Worm (Caenorhabditis elegans): Measurements from ENCODE around the gene R07B7.10.

R07B7.10 gene

DNA sequence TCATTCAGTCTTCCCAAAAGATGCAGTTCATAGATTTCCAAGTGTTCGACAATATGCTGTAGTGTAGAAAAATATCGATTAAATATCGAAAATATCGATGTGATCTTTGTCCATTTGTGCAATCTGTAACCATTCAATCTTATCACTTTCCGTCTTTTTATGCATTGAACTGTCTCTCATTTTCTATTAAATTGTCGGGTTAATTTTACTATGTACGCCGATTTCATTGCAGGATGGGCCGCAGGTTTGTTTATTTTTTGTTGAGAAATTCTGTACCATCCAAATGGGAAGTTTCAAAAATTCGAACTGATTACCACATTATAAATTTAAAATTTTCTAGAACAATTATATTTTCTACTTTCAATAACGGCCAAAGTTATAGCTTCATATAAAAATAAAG is 1.2 kb downstream of the R07B7.10 start, which contains the start of gene R07B7.8:
Gene R07B7.8, minus strand, starts transcription at position 101 of the 400 bp plus-strand sequence.
- TF ChIP-seq sea-1 (GFP tag; conservative IDR thresholded peaks at IDR 0.05) (no peak), flt-1 (GFP tag; IDR thresholded peaks at IDR 0.05) (no peak), ets-7 (tag; optimal IDR thresholded peaks at IDR 0.05) (no peak), tra-4 (tag; optimal IDR thresholded peaks at IDR 0.05) (no peak), pes-1 (GFP tag; IDR thresholded peaks at IDR 0.05) (no peak)

DNA sequence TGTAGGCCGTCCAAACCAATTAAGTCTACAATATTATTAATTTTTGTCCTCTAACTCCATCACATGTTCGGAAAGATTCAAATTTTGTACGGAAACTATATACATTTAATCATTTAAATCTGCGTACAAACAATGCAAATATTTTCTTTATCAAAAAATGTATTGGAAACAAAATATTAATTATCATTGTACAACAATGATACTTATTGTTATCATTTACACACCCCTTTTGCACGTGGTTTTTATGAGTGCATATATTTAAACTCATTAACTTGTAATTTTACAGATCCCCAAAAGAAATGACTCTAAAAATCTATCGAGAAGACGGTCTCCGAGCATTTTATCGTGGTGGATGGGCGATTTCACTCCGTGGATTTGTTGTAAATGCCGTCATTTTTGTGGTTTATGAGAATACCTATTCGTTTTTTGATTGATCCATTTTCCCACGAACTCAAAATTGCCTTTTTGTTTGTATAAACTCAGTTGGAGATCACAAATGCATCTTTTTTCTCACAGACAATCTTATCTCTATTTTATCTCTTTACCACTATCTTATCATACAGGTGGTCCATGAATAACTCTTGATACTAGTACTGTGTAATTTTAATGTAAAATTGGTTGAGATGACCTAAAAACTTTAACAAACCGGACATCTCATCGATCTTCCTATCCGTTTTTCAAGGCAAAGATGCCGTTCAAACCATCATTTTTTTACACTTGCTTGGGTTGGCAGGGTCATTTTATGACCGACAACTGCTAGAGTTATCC is 3.0 kb downstream of the R07B7.10 start:
- TF ChIP-seq ceh-13 (GFP tag; optimal IDR thresholded peaks at IDR 0.05) (no peak), tbx-37 (GFP tag; conservative IDR thresholded peaks at IDR 0.05) (no peak)

DNA sequence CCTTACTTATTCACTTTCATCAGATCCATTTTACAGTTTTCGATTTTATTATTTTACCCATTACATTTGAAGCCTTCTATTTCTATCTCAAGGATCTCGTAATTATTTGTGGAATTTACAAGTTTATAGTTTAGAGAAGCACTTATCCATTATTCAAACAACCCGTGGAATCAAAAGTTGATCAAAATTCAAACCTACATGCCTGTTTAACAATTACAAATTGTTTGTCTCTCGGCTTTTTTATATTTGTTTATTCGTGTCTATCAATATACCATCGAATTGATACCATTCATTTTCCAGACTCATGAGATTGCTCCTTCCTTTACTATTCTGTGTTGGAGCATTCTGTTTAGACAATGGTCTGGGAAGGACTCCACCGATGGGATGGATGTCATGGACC is 3.9 kb downstream of the R07B7.10 start, which contains the start of gene gana-1:
Gene gana-1, plus strand, starts transcription at position 301 of the 400 bp plus-strand sequence.
- no peak for TF ChIP-seq tra-4 (tag; optimal IDR thresholded peaks at IDR 0.05)
- no peak for TF ChIP-seq hnd-1 (tag; optimal IDR thresholded peaks at IDR 0.05)
- TF ChIP-seq ama-1 (optimal IDR thresholded peaks at IDR 0.05) = no peak
- TF ChIP-seq sea-1 (GFP tag; conservative IDR thresholded peaks at IDR 0.05) = no peak
- TF ChIP-seq tbx-37 (GFP tag; conservative IDR thresholded peaks at IDR 0.05) = no peak
- no peak for TF ChIP-seq tbx-11 (GFP tag; IDR thresholded peaks at IDR 0.05)
- TF ChIP-seq hmbx-1 (tag; optimal IDR thresholded peaks at IDR 0.05) = no peak
- TF ChIP-seq B0310.2 (tag; optimal IDR thresholded peaks at IDR 0.05) = no peak
- no peak for TF ChIP-seq ceh-13 (GFP tag; optimal IDR thresholded peaks at IDR 0.05)
- no peak for TF ChIP-seq ets-7 (tag; optimal IDR thresholded peaks at IDR 0.05)
- TF ChIP-seq flt-1 (GFP tag; IDR thresholded peaks at IDR 0.05) = no peak
- no peak for TF ChIP-seq hmg-4 (GFP tag; optimal IDR thresholded peaks at IDR 0.05)
- TF ChIP-seq pes-1 (GFP tag; IDR thresholded peaks at IDR 0.05) = no peak

DNA sequence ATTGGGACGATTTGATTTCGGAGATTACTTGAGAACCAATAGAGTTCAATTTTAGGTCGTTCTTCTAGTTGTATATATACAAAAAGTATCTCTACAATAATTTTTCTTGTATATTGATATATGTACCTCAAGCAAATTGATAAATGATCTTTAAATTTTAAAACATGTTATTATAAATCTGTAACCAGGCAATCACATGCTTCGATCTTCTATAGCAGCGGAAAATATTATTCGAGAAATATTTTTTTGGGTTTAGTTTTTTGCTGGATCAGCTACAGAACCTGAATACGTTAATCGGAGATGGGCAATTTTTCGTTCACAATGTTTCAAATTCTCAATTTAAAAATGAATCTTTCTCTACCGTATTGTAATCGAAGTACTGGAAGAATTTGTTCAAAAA is 5.8 kb downstream of the R07B7.10 start, which contains the start of gene R07B7.12:
Gene R07B7.12, plus strand, starts transcription at position 301 of the 400 bp plus-strand sequence.
- TF ChIP-seq aly-1 (tag; optimal IDR thresholded peaks at IDR 0.05) (no peak), hmbx-1 (tag; optimal IDR thresholded peaks at IDR 0.05) (no peak), F13C5.2 (tag; optimal IDR thresholded peaks at IDR 0.05) (no peak), hmg-4 (GFP tag; optimal IDR thresholded peaks at IDR 0.05) (no peak), ets-7 (tag; optimal IDR thresholded peaks at IDR 0.05) (no peak)

DNA sequence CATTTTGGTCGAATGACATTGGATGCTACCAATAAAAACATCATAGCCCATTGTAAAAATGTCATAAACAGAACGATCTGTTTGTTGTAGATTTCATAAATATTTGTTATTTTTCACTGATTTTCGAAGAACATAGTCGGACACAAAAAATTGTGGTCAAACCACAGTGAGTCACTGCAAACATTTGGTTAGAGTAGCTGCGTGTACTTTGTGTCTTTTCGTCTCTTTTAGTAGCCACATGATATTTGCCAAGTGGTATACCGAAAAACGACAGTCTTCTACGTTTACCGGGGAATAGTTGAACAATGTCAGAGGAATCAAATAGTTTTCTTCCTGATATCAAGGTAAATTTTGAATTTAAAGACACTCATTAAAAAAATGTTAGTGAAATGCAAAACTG is 8.7 kb downstream of the R07B7.10 start, which contains the start of gene nhr-206:
Gene nhr-206, plus strand, starts transcription at position 248 of the 400 bp plus-strand sequence.
- TF ChIP-seq flt-1 (GFP tag; IDR thresholded peaks at IDR 0.05) (no peak), scrt-1 (GFP tag; IDR thresholded peaks at IDR 0.05) (no peak), B0310.2 (tag; optimal IDR thresholded peaks at IDR 0.05) (no peak), F13C5.2 (tag; optimal IDR thresholded peaks at IDR 0.05) (no peak), ceh-36 (tag; optimal IDR thresholded peaks at IDR 0.05) (no peak), hnd-1 (tag; optimal IDR thresholded peaks at IDR 0.05) (no peak), aly-1 (tag; optimal IDR thresholded peaks at IDR 0.05) (no peak), hmbx-1 (tag; optimal IDR thresholded peaks at IDR 0.05) (no peak), tbx-37 (GFP tag; conservative IDR thresholded peaks at IDR 0.05) (no peak), pes-1 (GFP tag; IDR thresholded peaks at IDR 0.05) (no peak), ceh-13 (GFP tag; optimal IDR thresholded peaks at IDR 0.05) (no peak), tbx-11 (GFP tag; IDR thresholded peaks at IDR 0.05) (no peak), ama-1 (optimal IDR thresholded peaks at IDR 0.05) (no peak), sea-1 (GFP tag; conservative IDR thresholded peaks at IDR 0.05) (no peak), ets-7 (tag; optimal IDR thresholded peaks at IDR 0.05) (no peak), hmg-4 (GFP tag; optimal IDR thresholded peaks at IDR 0.05) (no peak), tra-4 (tag; optimal IDR thresholded peaks at IDR 0.05) (no peak)

DNA sequence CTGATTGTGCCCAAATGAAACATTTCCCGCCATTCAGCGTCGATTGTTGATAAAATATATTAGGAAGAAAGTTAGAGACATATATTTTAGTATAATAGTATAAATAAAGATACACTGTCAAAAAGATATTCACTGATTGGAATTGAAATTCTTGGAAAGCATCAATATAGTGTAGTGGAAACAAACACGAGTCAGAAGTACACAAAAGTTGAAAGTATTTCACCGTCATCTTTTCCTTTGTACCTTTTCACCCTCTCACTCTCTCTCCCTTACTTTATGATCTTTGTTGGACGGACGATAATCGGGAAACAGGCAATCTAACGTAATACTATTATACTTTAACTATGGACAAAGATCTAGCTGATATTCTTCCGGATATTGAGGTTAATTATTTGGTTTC is 11.0 kb downstream of the R07B7.10 start, which contains the start of gene nhr-208:
Gene nhr-208, plus strand, starts transcription at position 288 of the 400 bp plus-strand sequence.
- TF ChIP-seq hmbx-1 (tag; optimal IDR thresholded peaks at IDR 0.05) (no peak), tbx-11 (GFP tag; IDR thresholded peaks at IDR 0.05) (no peak), scrt-1 (GFP tag; IDR thresholded peaks at IDR 0.05) (no peak), ama-1 (optimal IDR thresholded peaks at IDR 0.05) (no peak), hnd-1 (tag; optimal IDR thresholded peaks at IDR 0.05) (no peak), ets-7 (tag; optimal IDR thresholded peaks at IDR 0.05) (no peak), F13C5.2 (tag; optimal IDR thresholded peaks at IDR 0.05) (no peak), hmg-4 (GFP tag; optimal IDR thresholded peaks at IDR 0.05) (no peak), pes-1 (GFP tag; IDR thresholded peaks at IDR 0.05) (no peak), B0310.2 (tag; optimal IDR thresholded peaks at IDR 0.05) (no peak), flt-1 (GFP tag; IDR thresholded peaks at IDR 0.05) (no peak), aly-1 (tag; optimal IDR thresholded peaks at IDR 0.05) (no peak), tra-4 (tag; optimal IDR thresholded peaks at IDR 0.05) (no peak), ceh-13 (GFP tag; optimal IDR thresholded peaks at IDR 0.05) (no peak), ceh-36 (tag; optimal IDR thresholded peaks at IDR 0.05) (no peak), sea-1 (GFP tag; conservative IDR thresholded peaks at IDR 0.05) (no peak), tbx-37 (GFP tag; conservative IDR thresholded peaks at IDR 0.05) (no peak)

DNA sequence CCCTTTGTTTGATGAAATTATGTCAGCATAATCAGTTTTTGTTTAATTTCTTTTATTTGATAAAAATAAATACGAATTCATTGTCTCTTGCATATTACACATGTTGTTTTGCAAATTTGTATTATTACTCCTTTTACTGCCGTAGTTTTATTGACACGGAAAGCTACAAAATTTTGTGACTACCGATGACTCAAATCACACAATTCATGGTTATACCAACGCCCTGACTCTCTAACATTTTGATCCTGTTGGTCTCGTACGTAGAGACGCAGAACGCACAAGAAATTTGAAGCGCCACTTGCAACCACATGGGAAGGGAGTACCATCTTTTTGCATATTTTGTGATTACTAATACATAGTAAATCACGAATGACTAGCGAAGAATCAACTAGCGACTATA is 12.8 kb downstream of the R07B7.10 start, which contains the start of gene nhr-207:
Gene nhr-207, plus strand, starts transcription at position 282 of the 400 bp plus-strand sequence.
- TF ChIP-seq tbx-37 (GFP tag; conservative IDR thresholded peaks at IDR 0.05) (no peak), pes-1 (GFP tag; IDR thresholded peaks at IDR 0.05) (no peak), tra-4 (tag; optimal IDR thresholded peaks at IDR 0.05) (no peak), hmbx-1 (tag; optimal IDR thresholded peaks at IDR 0.05) (no peak), ceh-13 (GFP tag; optimal IDR thresholded peaks at IDR 0.05) (no peak), tbx-11 (GFP tag; IDR thresholded peaks at IDR 0.05) (no peak), F13C5.2 (tag; optimal IDR thresholded peaks at IDR 0.05) (no peak), ama-1 (optimal IDR thresholded peaks at IDR 0.05) (no peak), hnd-1 (tag; optimal IDR thresholded peaks at IDR 0.05) (no peak)
